Fruit fly (Drosophila melanogaster): ENCODE results near the gene CG13794.
A peak's percentile ranks its signal among the peaks of the same experiment; 100 is the strongest.

The CG13794 gene

DNA sequence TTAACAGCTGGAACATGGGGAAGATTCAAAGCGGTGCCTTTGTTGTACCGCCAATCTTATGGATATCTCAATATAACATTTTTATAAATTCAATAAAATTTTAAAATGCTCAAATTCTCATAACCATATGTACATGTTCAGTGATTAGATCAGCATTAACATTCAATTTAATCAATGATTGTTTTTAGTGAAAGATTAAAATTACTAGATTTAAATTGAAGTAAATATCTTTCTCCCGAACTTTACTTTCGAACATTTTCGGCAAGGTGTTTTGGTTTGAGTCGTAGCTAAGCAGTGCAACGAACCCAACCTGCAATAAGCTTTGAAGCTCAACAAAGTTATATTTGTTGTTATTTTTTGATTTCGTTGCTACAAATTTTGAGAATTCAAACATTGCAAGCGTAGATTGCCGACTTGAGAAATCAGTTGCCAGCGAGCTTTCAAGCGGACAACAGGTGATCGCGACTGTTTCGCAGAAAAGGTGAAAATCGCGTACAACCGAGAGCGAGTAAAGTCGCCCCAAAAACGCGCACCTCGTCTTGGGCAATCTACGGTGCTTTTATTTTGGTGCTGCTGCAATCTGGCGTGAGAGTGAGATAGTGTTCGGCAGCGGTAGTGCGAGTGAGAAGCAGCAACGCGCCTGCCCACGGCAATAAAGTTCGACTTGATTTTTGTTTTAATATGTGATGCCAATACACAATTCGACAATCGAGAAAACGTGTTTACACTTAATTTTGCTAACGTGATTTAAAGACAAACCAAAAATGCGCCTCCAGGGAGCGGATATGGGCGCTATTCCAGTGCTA, 20.0 kb downstream of the CG13794 start, which contains the start of gene Tep3 (continued):
- TF ChIP-seq CG16815 (GFP tag; optimal IDR thresholded peaks at IDR 0.05) = no peak
- peak; percentile 29 for TF ChIP-seq gfzf (GFP tag; optimal IDR thresholded peaks at IDR 0.05)
- TF ChIP-seq Med (GFP tag) = peak; percentile 92
- TF ChIP-seq Mrtf (GFP tag; IDR thresholded peaks at IDR 0.05) = no peak
- peak; percentile 26; the same call in 1 of the 2 replicates for TF ChIP-seq bbx (GFP tag; IDR thresholded peaks at IDR 0.05; ENCODE audit: partially characterized antibody)

DNA sequence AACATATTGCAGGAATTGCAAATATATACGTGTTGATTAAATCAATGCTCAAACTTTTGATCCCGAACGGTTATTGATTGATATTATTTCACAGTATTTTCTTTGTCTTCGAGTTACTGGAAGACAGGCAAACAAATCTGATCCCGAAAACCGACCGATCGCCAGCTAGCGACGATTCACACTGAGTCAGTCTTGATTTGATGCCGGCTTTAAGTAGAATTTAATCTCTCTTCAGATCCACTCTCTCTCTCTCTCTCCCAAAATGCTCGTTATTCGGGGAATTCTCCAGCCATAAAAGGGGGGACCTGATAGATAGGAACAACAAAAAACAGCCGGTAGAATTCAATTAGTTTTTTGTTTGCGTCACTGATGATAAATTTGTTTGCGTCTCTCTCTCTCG, 21.2 kb downstream of the CG13794 start, which contains the start of gene Tep2:
TSS of gene Tep2 (minus strand) at position 185 of the 400 bp plus-strand sequence.
- no peak for TF ChIP-seq mirr (GFP tag; optimal IDR thresholded peaks at IDR 0.05)
- TF ChIP-seq ken (GFP tag; IDR thresholded peaks at IDR 0.05) = no peak
- no peak for TF ChIP-seq vfl (GFP tag; optimal IDR thresholded peaks at IDR 0.05)
- no peak for TF ChIP-seq CG4328 (GFP tag; optimal IDR thresholded peaks at IDR 0.05)
- TF ChIP-seq Ets65A (GFP tag) = no peak
- no peak for TF ChIP-seq CG8944 (GFP tag; optimal IDR thresholded peaks at IDR 0.05)
- no peak for TF ChIP-seq CG15514 (GFP tag; optimal IDR thresholded peaks at IDR 0.05)
- TF ChIP-seq Jarid2 (GFP tag; optimal IDR thresholded peaks at IDR 0.05) = peak; percentile 83
- no peak for TF ChIP-seq Ravus (GFP tag; IDR thresholded peaks at IDR 0.05)
- no peak for TF ChIP-seq Aef1 (GFP tag; IDR thresholded peaks at IDR 0.05)
- no peak for TF ChIP-seq Meics (GFP tag; optimal IDR thresholded peaks at IDR 0.05)
- TF ChIP-seq CG18011 (GFP tag; optimal IDR thresholded peaks at IDR 0.05) = no peak
- TF ChIP-seq ci (GFP tag; IDR thresholded peaks at IDR 0.05) = peak; percentile 56; the same call in 2 of the 3 replicates
- TF ChIP-seq CG17359 (tag; optimal IDR thresholded peaks at IDR 0.05) = no peak
- no peak for TF ChIP-seq YL-1 (GFP tag; optimal IDR thresholded peaks at IDR 0.05)
- TF ChIP-seq Fer3 (tag; optimal IDR thresholded peaks at IDR 0.05) = no peak
- TF ChIP-seq CG3726 (GFP tag; IDR thresholded peaks at IDR 0.05) = no peak
- no peak for TF ChIP-seq Tbp (GFP tag; optimal IDR thresholded peaks at IDR 0.05)
- peak; percentile 87 for TF ChIP-seq sd (tag; optimal IDR thresholded peaks at IDR 0.05)
- TF ChIP-seq nerfin-2 (GFP tag; IDR thresholded peaks at IDR 0.05; ENCODE audit: partially characterized antibody) = no peak
- TF ChIP-seq Sry-δ (GFP tag; optimal IDR thresholded peaks at IDR 0.05) = no peak
- no peak for TF ChIP-seq Ets97D (GFP tag; optimal IDR thresholded peaks at IDR 0.05)
- TF ChIP-seq sqz (GFP tag; optimal IDR thresholded peaks at IDR 0.05) = no peak
- 0 out of 2 replicates have a peak, but pooled peaks have one; percentile 25 for TF ChIP-seq rib (GFP tag; IDR thresholded peaks at IDR 0.05)
- no peak for TF ChIP-seq CG34422 (GFP tag; IDR thresholded peaks at IDR 0.05)
- no peak for TF ChIP-seq Asciz (GFP tag; optimal IDR thresholded peaks at IDR 0.05)
- no peak for TF ChIP-seq sna (GFP tag; IDR thresholded peaks at IDR 0.05; ENCODE audit: partially characterized antibody)
- TF ChIP-seq eyg (GFP tag; optimal IDR thresholded peaks at IDR 0.05) = no peak
- no peak for TF ChIP-seq CG10147 (GFP tag; optimal IDR thresholded peaks at IDR 0.05)
- TF ChIP-seq CG15479 (GFP tag; optimal IDR thresholded peaks at IDR 0.05) = no peak
- no peak for TF ChIP-seq Deaf1 (tag; optimal IDR thresholded peaks at IDR 0.05)
- no peak for TF ChIP-seq D19B (GFP tag; optimal IDR thresholded peaks at IDR 0.05)
- TF ChIP-seq Dip2 (GFP tag; IDR thresholded peaks at IDR 0.05) = no peak
- no peak for TF ChIP-seq CG4617 (GFP tag; optimal IDR thresholded peaks at IDR 0.05; ENCODE audit: borderline replicate concordance)
- no peak for TF ChIP-seq CG8924 (tag; optimal IDR thresholded peaks at IDR 0.05)
- no peak for TF ChIP-seq gcm2 (GFP tag; optimal IDR thresholded peaks at IDR 0.05)
- no peak for TF ChIP-seq CG11696 (GFP tag; IDR thresholded peaks at IDR 0.05)
- no peak for TF ChIP-seq CG10267 (tag; optimal IDR thresholded peaks at IDR 0.05)
- no peak for TF ChIP-seq CG6854 (GFP tag; optimal IDR thresholded peaks at IDR 0.05)
- TF ChIP-seq Stat92E (GFP tag; optimal IDR thresholded peaks at IDR 0.05) = peak in 1 of 3 experiments; percentile 34
- TF ChIP-seq H2.0 (GFP tag; IDR thresholded peaks at IDR 0.05) = no peak
- TF ChIP-seq Nf-YA (GFP tag; IDR thresholded peaks at IDR 0.05) = no peak
- TF ChIP-seq ash1 (GFP tag; optimal IDR thresholded peaks at IDR 0.05) = no peak

Measured in whole organism, embryonic.